Fruit fly (Drosophila melanogaster) whole organism, adult: ENCODE results near the gene cm.
A peak's percentile ranks its signal among the peaks of the same experiment; 100 is the strongest.

Experiments used
- CG1620 ChIP-seq: fragments of 200-800 bp; sonication (Bioruptor generic); optimal IDR thresholded peaks from 2 replicates; lab custom pipeline; 2016; ENCODE audit warnings: missing biosample characterization, missing genetic modification characterization
- CG33017 ChIP-seq: fragments of 200-800 bp; sonication (Bioruptor generic); optimal IDR thresholded peaks from 2 replicates; lab custom pipeline; 2018; ENCODE audit warnings: missing biosample characterization, mild to moderate bottlenecking, missing genetic modification characterization, moderate library complexity
- CG5204 ChIP-seq: fragments of 200-800 bp; sonication (Bioruptor generic); optimal IDR thresholded peaks from 2 replicates; lab custom pipeline; 2016; ENCODE audit warnings: missing biosample characterization, missing genetic modification characterization
- CG7045 ChIP-seq: fragments of 200-800 bp; sonication (Bioruptor generic); optimal IDR thresholded peaks from 2 replicates; lab custom pipeline; 2017; ENCODE audit warnings: missing biosample characterization, mild to moderate bottlenecking, missing genetic modification characterization
- CG7101 ChIP-seq: fragments of 200-800 bp; sonication (Bioruptor generic); optimal IDR thresholded peaks from 2 replicates; lab custom pipeline; 2018; ENCODE audit warnings: missing biosample characterization, mild to moderate bottlenecking, missing genetic modification characterization, moderate library complexity
- Crg-1 ChIP-seq: fragments of 200-800 bp; sonication (Bioruptor generic); optimal IDR thresholded peaks from 2 replicates; lab custom pipeline; 2016; ENCODE audit warnings: missing biosample characterization, missing genetic modification characterization
- tj ChIP-seq: fragments of 200-800 bp; sonication (Bioruptor generic); optimal IDR thresholded peaks from 3 replicates; lab custom pipeline; 2017; ENCODE audit warnings: missing biosample characterization, mild to moderate bottlenecking, missing genetic modification characterization, moderate library complexity
- toe ChIP-seq: fragments of 200-800 bp; sonication (Bioruptor generic); optimal IDR thresholded peaks from 2 replicates; lab custom pipeline; 2016; ENCODE audit warnings: missing biosample characterization, missing genetic modification characterization

DNA sequence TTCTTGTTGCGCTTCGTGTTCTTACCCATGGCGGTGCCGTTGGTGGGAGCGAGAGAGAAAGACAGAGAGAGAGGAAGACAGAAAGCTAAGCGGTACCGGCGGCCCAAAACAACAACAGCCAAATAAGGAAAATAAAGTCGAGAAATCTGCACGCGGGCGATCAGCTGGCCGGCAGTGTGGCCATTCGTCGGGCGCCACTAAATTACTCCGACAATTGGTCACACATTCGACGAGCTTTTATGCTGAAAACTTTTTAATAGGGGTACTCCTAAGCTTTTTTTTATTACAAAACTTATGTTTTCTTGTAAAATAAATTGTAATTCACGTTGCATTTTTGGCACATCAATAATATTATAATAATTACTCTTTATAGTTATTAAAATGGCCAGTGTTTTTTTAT is 42.4 kb downstream of the cm start, which contains the start of gene Setd3:
- TF ChIP-seq CG1620 (GFP tag; lab: Kevin White, UChicago): peak; percentile 0
- TF ChIP-seq tj: no peak
- TF ChIP-seq CG33017 (tag; lab: Kevin White, UChicago): no peak
- no peak for TF ChIP-seq Crg-1 (GFP tag; lab: Kevin White, UChicago)
- no peak for TF ChIP-seq CG7045 (GFP tag; lab: Kevin White, UChicago)
- TF ChIP-seq CG7101 (tag; lab: Kevin White, UChicago): peak; percentile 37
- no peak for TF ChIP-seq CG5204 (GFP tag; lab: Kevin White, UChicago)
- TF ChIP-seq toe (GFP tag; lab: Kevin White, UChicago): no peak
